Fruit fly (Drosophila melanogaster) whole organism: ENCODE measurements around the gene CG43051.

Experiments used
- CG8478 ChIP-seq: fragments of >200 bp; optimal IDR thresholded peaks from 2 replicates; lab custom pipeline; 2018; ENCODE audit warnings: inconsistent platforms
- Dll ChIP-seq: fragments of >200 bp; optimal IDR thresholded peaks from 2 replicates; lab custom pipeline; 2017
- EcR ChIP-seq, 2 experiments: fragments of >200 bp; optimal IDR thresholded peaks; 2 replicates each; lab custom pipeline; 2017; ENCODE audit warnings: missing biosample characterization in 2 of 2, missing genetic modification characterization in 2 of 2, missing genetic modification reagents in 2 of 2
- pan ChIP-seq: fragments of >200 bp; optimal IDR thresholded peaks from 2 replicates; lab custom pipeline; 2017
- psq ChIP-seq: fragments of >200 bp; optimal IDR thresholded peaks from 2 replicates; lab custom pipeline; 2017
- usp ChIP-seq: fragments of >200 bp; optimal IDR thresholded peaks from 2 replicates; lab custom pipeline; 2017; ENCODE audit warnings: missing biosample characterization, missing genetic modification characterization, mixed read lengths

The CG43051 gene

DNA sequence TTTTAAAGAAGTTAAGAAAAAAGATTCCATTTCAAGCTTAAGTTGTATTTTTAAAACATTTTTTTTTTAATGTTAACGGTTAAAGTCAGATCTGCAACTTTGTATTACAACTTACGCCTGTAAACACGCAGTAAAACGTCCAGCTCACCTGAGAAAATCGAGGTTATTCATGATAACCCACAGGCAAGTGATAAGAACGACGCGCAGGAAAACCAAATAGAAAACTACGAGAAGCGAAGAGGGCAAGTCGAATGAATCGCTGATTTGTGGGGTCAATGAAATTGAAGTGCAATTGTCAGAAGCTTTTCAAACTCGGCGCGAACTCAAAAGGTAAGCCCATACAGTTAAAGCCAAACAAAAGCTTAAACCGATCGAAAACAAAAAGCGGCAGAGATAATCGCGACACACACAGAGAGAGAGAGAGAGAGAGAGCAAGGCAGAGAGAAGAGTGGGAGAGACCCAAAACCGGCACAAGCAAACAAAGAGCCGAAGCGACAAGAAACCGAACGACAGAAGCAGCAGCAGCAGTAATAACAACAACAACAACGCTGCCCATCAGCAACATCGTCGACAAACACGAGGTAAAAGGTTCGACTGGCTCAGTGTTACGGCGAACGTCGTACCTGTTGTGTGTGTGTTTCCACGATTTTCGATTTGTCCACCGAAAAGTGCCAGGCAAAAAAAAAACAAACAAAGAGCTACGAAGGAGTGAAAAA, at the start of gene CG43051:
CG43051 (plus strand) TSS at position 602 of the 716 bp plus-strand sequence.
- TF ChIP-seq usp (no peak), EcR (GFP tag; optimal IDR thresholded peaks at IDR 0.05; lab: Kevin White, UChicago) (peak; percentile 3 to 30)

DNA sequence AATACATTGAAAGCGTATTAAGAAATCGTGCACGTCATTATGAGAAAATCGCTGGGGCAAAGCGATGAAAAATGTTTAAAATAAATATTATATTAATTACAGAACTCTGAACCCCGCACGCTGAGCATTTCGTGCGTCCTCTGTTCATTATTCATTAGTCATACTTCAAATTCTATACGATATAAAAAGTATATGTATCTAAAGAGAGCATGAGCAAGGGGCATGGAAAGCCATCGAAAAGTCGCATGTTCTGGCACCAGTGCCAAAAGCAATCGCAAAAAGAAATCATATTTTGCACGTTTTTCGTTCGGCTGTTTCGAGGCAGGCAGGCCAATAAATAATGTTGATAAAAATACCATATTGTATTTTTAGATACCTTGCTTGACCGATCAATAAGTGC, 48.5 kb upstream of the CG43051 start:
- no peak for TF ChIP-seq CG8478 (lab: Kevin White, UChicago)
- no peak for TF ChIP-seq usp
- no peak for TF ChIP-seq psq (lab: Kevin White, UChicago)
- TF ChIP-seq Dll (lab: Kevin White, UChicago) = no peak
- no peak for TF ChIP-seq pan (lab: Kevin White, UChicago)
- no peak for TF ChIP-seq EcR (GFP tag; optimal IDR thresholded peaks at IDR 0.05; lab: Kevin White, UChicago)

DNA sequence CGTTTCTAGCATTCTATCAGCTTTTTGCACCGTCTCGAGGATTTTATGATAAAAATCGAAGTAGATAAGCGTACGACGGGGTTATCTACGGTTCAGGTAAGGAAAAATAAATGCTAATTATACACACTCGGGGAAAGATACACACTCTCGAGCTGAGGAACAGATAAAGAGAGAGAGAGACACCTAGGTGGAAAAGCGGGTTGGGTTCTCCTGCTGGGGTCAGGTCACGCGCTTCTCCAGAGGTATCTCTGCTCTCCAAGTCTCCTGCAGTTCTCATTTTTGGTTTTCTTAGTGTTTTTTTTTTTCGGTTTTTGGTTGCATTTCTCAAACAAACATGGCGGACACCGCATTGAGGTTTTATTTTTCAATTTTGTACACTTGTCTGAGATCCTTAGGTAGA, 47.9 kb upstream of the CG43051 start:
- TF ChIP-seq psq (lab: Kevin White, UChicago) = no peak
- TF ChIP-seq usp = no peak
- no peak for TF ChIP-seq EcR (GFP tag; optimal IDR thresholded peaks at IDR 0.05; lab: Kevin White, UChicago)
- TF ChIP-seq Dll (lab: Kevin White, UChicago) = no peak
- TF ChIP-seq pan (lab: Kevin White, UChicago) = no peak
- no peak for TF ChIP-seq CG8478 (lab: Kevin White, UChicago)

DNA sequence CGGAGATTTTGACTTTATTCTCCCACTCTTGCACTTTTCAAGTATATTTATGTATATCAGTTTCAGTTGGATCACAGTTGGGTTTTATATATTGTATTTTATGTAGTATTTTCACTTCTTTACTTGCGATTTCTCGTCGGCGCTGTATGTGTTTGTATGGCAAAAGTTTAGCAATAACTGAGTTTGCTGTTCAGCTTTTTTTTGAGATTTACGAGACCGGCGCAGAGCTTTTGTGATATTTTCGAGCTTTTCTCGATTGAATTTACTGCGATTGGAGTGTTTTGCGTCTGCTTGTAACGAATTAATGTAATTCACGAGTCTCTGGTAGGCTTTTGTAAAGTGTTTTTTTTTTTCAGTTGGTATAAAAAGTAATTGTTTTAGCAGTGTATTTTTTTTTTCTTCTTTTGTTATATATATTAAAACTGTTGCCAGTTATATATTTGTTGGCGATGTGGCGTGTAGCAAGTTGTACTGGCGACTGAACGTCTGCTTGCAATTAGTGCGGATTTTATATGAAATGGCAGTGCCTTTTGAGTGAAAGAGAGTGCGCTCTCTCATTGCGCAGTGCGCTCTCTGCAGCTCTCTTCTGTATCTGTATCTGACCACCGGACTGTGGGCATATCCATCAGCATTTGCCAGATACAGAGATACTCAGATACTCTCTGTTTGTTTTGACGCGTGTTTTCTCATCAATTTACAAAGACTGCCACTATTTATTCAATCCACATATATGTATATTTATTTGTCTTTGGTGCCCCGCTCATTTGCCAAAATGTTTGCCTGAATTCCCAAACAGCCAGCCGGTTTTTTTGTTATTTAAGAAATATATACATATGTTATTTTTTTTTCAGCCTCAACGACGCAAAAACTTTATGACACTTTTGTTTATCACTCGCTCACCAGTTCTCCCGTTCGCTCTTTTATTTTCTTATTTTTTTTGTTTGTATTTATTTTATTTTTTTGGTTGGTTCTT, 46.7 kb upstream of the CG43051 start:
- no peak for TF ChIP-seq psq (lab: Kevin White, UChicago)
- no peak for TF ChIP-seq pan (lab: Kevin White, UChicago)
- no peak for TF ChIP-seq usp

DNA sequence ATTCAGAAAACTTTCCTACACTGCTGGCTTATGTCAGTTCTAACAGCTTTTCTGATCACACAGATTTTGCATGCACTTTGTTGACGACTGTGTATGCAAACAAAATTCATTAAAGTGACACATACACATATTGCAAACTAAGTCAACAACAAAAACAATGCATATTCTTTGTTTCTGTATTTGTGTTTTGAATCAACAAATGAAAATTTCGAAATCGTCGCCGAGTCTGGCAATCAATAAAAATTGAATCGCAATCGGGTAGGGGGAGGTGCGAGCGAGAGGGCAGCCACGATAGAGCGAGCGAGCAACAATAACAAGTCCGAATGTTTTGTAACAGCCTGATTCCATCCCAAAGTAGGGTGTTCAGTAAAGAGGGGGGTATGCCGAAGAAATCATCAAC, 44.7 kb upstream of the CG43051 start:
- TF ChIP-seq Dll (lab: Kevin White, UChicago) = no peak
- TF ChIP-seq psq (lab: Kevin White, UChicago) = no peak
- no peak for TF ChIP-seq usp
- TF ChIP-seq EcR (GFP tag; optimal IDR thresholded peaks at IDR 0.05; lab: Kevin White, UChicago) = no peak
- TF ChIP-seq CG8478 (lab: Kevin White, UChicago) = no peak
- TF ChIP-seq pan (lab: Kevin White, UChicago) = no peak

DNA sequence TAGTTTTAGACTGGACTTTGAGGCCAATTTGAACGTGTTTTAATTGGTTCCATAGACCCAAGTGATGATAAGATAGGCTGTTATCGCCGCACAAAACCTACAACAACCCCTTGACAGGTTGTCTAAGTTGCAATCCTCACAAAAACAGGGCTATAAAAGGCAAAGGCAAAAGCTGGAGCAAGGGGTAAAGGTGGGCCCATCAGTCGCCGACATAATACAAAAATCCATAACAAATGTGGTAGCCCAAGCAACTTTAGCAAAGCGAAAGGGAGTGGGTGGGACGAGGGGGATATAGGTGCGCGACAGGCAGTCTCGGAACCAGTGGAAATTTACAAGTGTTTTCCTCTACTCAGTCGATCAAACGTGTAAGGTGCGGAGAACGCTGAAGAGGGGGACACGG, 43.7 kb upstream of the CG43051 start:
- no peak for TF ChIP-seq usp
- no peak for TF ChIP-seq pan (lab: Kevin White, UChicago)
- TF ChIP-seq Dll (lab: Kevin White, UChicago) = no peak
- no peak for TF ChIP-seq psq (lab: Kevin White, UChicago)
- no peak for TF ChIP-seq CG8478 (lab: Kevin White, UChicago)
- no peak for TF ChIP-seq EcR (GFP tag; optimal IDR thresholded peaks at IDR 0.05; lab: Kevin White, UChicago)

DNA sequence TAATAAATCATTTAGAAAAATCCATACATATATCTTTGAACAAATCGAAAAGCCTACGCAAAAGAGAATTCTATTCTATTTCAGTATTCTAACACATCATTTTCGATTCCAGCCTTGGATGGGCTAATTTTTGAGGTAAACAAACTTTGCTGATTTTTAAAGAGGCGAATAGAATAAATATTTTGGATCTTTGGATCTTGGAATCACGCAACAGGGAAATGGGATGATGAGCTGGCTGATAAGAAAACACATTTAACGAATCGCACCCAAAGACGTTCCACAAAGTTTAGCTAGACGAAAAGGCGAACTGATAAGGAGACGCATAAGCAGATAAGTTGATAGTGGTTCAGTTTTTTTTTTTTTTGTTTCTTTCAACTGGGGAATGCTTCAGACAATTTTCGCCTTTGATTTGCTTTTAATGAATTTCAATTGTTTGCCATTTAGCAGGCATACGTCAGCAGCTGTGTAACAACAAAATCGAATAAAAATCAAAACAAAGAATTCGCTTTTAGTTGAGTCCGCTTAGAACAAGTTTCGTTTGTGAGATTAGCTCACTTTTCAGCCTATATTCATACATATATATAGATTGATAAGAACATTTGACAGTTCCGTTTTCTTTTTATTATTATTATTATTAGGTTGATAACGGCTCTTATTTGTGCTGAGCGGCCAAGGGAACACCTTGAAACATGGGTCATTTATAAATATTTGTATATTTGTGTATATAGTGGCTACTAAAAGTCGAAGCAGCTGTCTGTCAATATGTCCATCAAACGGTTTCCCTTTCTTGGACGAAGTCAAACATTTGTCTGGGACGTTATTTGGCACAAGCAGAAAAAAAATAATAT, 42.4 kb upstream of the CG43051 start:
- TF ChIP-seq psq (lab: Kevin White, UChicago) (no peak), usp (no peak), pan (lab: Kevin White, UChicago) (no peak), CG8478 (lab: Kevin White, UChicago) (no peak)

DNA sequence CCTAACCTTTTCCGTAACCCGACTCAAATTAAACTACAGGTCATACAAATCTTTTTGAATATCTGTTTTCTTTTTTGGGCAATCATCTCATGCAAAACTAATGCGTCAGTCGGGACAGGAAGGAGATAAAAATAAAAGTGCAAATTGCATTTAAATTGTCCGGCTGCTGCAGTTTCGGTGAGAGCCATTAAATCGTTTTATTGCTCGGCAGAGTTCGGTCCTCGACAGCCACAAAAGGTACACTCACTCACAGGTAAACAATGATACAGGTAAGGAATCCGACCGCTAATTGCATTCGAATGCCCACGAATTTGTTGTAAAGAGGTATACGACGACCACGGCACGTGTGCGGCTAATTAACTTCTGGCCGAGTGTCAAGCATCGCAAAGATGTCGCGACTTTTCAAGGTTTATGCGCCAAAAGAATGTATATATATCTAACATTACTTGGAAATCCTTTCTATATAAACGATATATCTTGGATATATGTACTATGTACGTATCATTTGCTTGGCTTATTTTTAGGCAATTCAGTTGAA, 41.2 kb upstream of the CG43051 start:
- TF ChIP-seq usp = no peak

DNA sequence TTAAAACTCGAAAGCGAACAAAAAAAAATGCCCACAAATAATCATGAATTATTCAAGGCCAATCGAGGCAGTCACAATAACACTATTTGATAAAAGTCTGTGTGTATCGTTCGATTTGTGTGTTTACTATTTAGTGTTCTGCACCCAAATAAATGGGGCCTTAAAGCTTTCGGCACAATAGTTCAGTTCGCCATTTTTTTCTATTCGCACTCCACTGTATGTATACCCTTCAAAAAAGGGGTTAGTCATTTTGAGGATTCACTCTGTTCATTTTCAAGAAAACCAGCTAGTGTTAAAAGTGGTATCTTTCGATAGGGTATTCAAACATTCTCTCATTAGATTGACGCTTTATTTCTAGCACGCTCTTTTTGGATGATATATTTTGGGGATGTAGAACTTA, 40.1 kb upstream of the CG43051 start:
- TF ChIP-seq EcR (GFP tag; optimal IDR thresholded peaks at IDR 0.05; lab: Kevin White, UChicago) (no peak), CG8478 (lab: Kevin White, UChicago) (no peak), usp (no peak), pan (lab: Kevin White, UChicago) (no peak), psq (lab: Kevin White, UChicago) (no peak), Dll (lab: Kevin White, UChicago) (no peak)

DNA sequence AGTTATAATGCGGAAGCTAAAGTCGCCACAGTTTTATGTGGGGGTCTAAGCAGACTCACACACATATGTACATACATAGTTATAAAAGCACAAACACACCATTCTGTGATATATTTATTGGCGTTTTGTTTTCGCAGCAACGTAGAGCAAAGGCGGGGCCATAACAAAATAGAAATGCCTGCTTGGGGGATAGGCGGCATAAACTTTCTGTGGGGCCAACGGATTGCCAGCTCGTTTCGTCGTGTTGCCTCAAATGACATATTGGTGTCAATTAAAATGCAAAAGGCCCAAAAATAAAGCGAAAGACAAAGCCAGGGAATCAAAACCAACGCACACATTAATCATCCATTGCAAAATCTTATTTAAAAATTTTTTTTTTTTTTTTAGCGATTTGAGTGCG, 38.9 kb upstream of the CG43051 start:
- no peak for TF ChIP-seq EcR (GFP tag; optimal IDR thresholded peaks at IDR 0.05; lab: Kevin White, UChicago)
- TF ChIP-seq psq (lab: Kevin White, UChicago) = no peak
- no peak for TF ChIP-seq CG8478 (lab: Kevin White, UChicago)
- no peak for TF ChIP-seq Dll (lab: Kevin White, UChicago)
- no peak for TF ChIP-seq pan (lab: Kevin White, UChicago)
- no peak for TF ChIP-seq usp

DNA sequence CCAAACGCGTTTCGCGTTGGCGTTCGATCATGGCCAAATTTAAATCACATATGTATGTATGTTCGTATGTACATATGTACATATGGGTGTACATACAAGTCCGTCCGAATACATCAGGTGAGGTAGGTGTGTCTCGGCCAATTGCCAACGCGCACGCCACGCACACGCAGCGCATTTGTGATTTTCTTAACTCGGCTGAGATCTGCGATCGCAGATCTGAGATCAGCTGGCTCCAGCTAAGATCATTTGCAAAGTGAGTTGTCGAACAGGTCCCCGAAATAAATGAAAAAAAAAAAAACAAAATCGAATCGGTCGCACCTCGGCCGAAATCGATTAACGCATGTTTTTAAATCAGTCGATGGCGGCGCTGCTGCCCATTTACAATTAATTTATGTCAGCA, 38.5 kb upstream of the CG43051 start:
- TF ChIP-seq usp (no peak), CG8478 (lab: Kevin White, UChicago) (no peak), psq (lab: Kevin White, UChicago) (no peak)
